Worm (Caenorhabditis elegans): Measurements from ENCODE around the gene let-99.

let-99 gene

DNA sequence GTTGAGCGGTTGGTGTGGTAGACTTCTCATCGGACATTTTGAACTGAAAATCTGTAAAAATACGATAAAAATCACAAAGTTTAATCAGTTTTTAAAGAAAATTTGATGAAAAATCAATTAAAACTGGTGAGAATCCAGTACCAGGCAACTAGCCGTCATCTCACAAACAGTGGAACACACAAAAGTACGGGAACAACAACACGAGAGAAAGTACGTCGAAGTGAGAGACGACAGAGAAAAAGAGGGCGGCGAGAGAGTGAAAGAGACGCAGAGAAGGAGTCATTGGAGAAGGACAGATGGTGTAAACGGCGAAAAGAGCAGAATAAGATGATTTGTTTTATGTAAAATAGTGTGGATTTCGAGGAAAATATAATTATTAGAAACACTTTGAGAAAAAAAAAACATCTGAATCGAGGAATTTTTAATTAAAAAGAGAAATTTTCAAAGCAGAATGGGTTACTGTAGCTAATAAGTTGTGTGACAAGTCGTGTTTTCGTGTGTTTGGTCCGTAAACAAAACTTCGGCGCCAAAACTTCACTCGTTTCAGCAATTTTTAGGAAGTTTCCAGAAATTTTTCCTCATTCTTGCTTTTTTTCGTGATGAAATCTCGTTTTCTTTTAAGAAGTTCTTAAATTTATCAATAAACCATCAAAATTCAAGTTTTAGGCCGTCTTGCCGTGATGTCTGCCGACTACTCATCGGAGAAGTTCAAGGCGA, at the start of gene let-99, which contains the start of gene hsb-1:
Gene let-99, plus strand, starts transcription at position 667 of the 717 bp plus-strand sequence.
Gene hsb-1, minus strand, starts transcription at position 51 of the 717 bp plus-strand sequence.
- TF ChIP-seq ets-5 (GFP tag; IDR thresholded peaks at IDR 0.05) (no peak), hlh-17 (GFP tag; optimal IDR thresholded peaks at IDR 0.05; ENCODE audit: borderline replicate concordance) (no peak), ces-1 (GFP tag; optimal IDR thresholded peaks at IDR 0.05) (no peak), C34B4.2 (tag; optimal IDR thresholded peaks at IDR 0.05) (no peak), pqm-1 (tag; optimal IDR thresholded peaks at IDR 0.05) (no peak), unc-130 (tag; optimal IDR thresholded peaks at IDR 0.05) (no peak), lin-14 (GFP tag; optimal IDR thresholded peaks at IDR 0.05) (peak; percentile 84), vab-15 (tag; optimal IDR thresholded peaks at IDR 0.05) (no peak), ceh-82 (tag; optimal IDR thresholded peaks at IDR 0.05) (peak in 2 of 3 experiments; percentile 12 to 21), dpl-1 (GFP tag; optimal IDR thresholded peaks at IDR 0.05) (peak; percentile 1 to 52 (median 52)), efl-1 (optimal IDR thresholded peaks at IDR 0.05) (peak; percentile 69 to 84), efl-1 (GFP tag; optimal IDR thresholded peaks at IDR 0.05 in 1 of 2) (peak; percentile 40 to 83), hpl-2 (GFP tag; optimal IDR thresholded peaks at IDR 0.05) (no peak), elt-2 (tag; optimal IDR thresholded peaks at IDR 0.05) (no peak), fkh-4 (tag; optimal IDR thresholded peaks at IDR 0.05; ENCODE audit: borderline replicate concordance) (no peak), swsn-7 (tag; optimal IDR thresholded peaks at IDR 0.05) (peak; percentile 27), C04F5.9 (tag; optimal IDR thresholded peaks at IDR 0.05) (no peak), snu-23 (GFP tag; optimal IDR thresholded peaks at IDR 0.05) (no peak), ama-1 (optimal IDR thresholded peaks at IDR 0.05) (no peak), Y116A8C.19 (tag; optimal IDR thresholded peaks at IDR 0.05; ENCODE audit: borderline replicate concordance) (no peak), aly-2 (tag; optimal IDR thresholded peaks at IDR 0.05) (no peak), nhr-76 (tag; optimal IDR thresholded peaks at IDR 0.05) (no peak), lsy-2 (tag; optimal IDR thresholded peaks at IDR 0.05) (no peak), elt-3 (tag; optimal IDR thresholded peaks at IDR 0.05) (no peak), fkh-10 (GFP tag; optimal IDR thresholded peaks at IDR 0.05) (no peak), sox-4 (tag; optimal IDR thresholded peaks at IDR 0.05) (no peak), rnt-1 (tag; optimal IDR thresholded peaks at IDR 0.05) (peak; percentile 66), nhr-85 (tag) (no peak), zip-4 (GFP tag; optimal IDR thresholded peaks at IDR 0.05) (no peak), F16B12.6 (tag; optimal IDR thresholded peaks at IDR 0.05) (no peak), xbp-1 (tag; optimal IDR thresholded peaks at IDR 0.05) (no peak), lin-35 (GFP tag; optimal IDR thresholded peaks at IDR 0.05) (peak; percentile 33 to 51), nhr-28 (tag; optimal IDR thresholded peaks at IDR 0.05) (no peak), irx-1 (tag; optimal IDR thresholded peaks at IDR 0.05) (no peak), C16A3.4 (tag; optimal IDR thresholded peaks at IDR 0.05) (no peak), fos-1 (tag; optimal IDR thresholded peaks at IDR 0.05) (no peak), isw-1 (GFP tag; IDR thresholded peaks at IDR 0.05) (no peak), blmp-1 (tag; optimal IDR thresholded peaks at IDR 0.05) (peak; percentile 19), ceh-63 (GFP tag; optimal IDR thresholded peaks at IDR 0.05) (no peak), jun-1 (tag; optimal IDR thresholded peaks at IDR 0.05) (no peak), ceh-88 (GFP tag; IDR thresholded peaks at IDR 0.05) (no peak), ceh-90 (tag; optimal IDR thresholded peaks at IDR 0.05) (no peak)

DNA sequence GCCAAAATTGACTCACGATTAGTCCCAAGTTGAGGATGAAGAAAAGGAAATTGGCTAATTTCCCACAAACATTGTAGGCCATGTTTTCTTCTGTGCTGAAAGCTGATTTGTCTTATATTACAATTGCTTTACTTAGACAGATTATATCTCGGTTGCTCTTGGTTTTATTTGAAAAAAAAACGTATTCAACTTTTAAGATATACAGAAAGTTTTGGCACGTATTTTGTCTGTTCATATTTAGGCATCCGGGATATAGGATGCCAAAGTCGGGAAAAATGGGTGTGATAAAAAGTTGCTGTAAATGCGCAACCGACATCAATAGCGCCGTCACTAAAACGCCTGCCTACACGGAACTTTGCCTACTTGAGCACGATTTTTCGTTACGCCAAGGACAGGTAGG, 47.5 kb upstream of the let-99 start, which contains the start of gene tsp-4:
Gene tsp-4, minus strand, starts transcription at position 101 of the 400 bp plus-strand sequence.
- TF ChIP-seq mep-1 (tag; optimal IDR thresholded peaks at IDR 0.05), result no peak
- TF ChIP-seq sox-4 (tag; optimal IDR thresholded peaks at IDR 0.05), result no peak
- TF ChIP-seq efl-1 (optimal IDR thresholded peaks at IDR 0.05), result no peak
- TF ChIP-seq efl-1 (GFP tag; optimal IDR thresholded peaks at IDR 0.05 in 1 of 2), result no peak
- TF ChIP-seq unc-130 (tag; optimal IDR thresholded peaks at IDR 0.05), result no peak
- TF ChIP-seq nhr-12 (tag; optimal IDR thresholded peaks at IDR 0.05), result no peak
- TF ChIP-seq irx-1 (tag; optimal IDR thresholded peaks at IDR 0.05), result no peak
- no peak for TF ChIP-seq nhr-11 (tag; optimal IDR thresholded peaks at IDR 0.05)
- no peak for TF ChIP-seq jun-1 (tag; optimal IDR thresholded peaks at IDR 0.05)
- TF ChIP-seq tlp-1 (tag; optimal IDR thresholded peaks at IDR 0.05), result no peak
- TF ChIP-seq alr-1 (tag; optimal IDR thresholded peaks at IDR 0.05; ENCODE audit: borderline replicate concordance), result no peak
- no peak for TF ChIP-seq nhr-90 (tag; optimal IDR thresholded peaks at IDR 0.05; ENCODE audit: poor library complexity)
- no peak for TF ChIP-seq hlh-4 (tag; optimal IDR thresholded peaks at IDR 0.05)
- TF ChIP-seq hlh-17 (GFP tag; optimal IDR thresholded peaks at IDR 0.05; ENCODE audit: borderline replicate concordance), result no peak
- TF ChIP-seq C04F5.9 (tag; optimal IDR thresholded peaks at IDR 0.05), result no peak
- TF ChIP-seq egl-27 (tag; optimal IDR thresholded peaks at IDR 0.05), result no peak
- TF ChIP-seq lin-13 (GFP tag; optimal IDR thresholded peaks at IDR 0.05), result no peak
